Fruit fly (Drosophila melanogaster): Measurements from ENCODE around the gene CG7985.

CG7985 gene

dm6 chr3R:18168398-18168797 is 31.3 kb upstream of the CG7985 start (continued):
- TF ChIP-seq fkh (GFP tag; optimal IDR thresholded peaks at IDR 0.05) (no peak), CG11902 (GFP tag; optimal IDR thresholded peaks at IDR 0.05) (no peak), CG6276 (GFP tag; optimal IDR thresholded peaks at IDR 0.05) (no peak), CG3032 (tag; optimal IDR thresholded peaks at IDR 0.05) (no peak), Sox14 (GFP tag; optimal IDR thresholded peaks at IDR 0.05) (peak; percentile 38), CG34406 (GFP tag; optimal IDR thresholded peaks at IDR 0.05) (peak; percentile 52), CG1621 (tag; optimal IDR thresholded peaks at IDR 0.05) (no peak), Met (GFP tag; optimal IDR thresholded peaks at IDR 0.05) (peak; percentile 14)

dm6 chr3R:18168929-18169350 is 30.7 kb upstream of the CG7985 start:
- TF ChIP-seq dsx (GFP tag; optimal IDR thresholded peaks at IDR 0.05; ENCODE audit: poor library complexity, severe bottlenecking) (no peak), topi (GFP tag; optimal IDR thresholded peaks at IDR 0.05) (peak; percentile 21), fkh (GFP tag; optimal IDR thresholded peaks at IDR 0.05) (no peak), CG10669 (GFP tag; optimal IDR thresholded peaks at IDR 0.05) (peak; percentile 32), vri (GFP tag; optimal IDR thresholded peaks at IDR 0.05) (peak; percentile 15), CG8119 (GFP tag; IDR thresholded peaks at IDR 0.05) (0 out of 3 replicates have a peak, but pooled peaks have one; percentile 42), CG8319 (GFP tag; optimal IDR thresholded peaks at IDR 0.05) (no peak), Eip75B (GFP tag; optimal IDR thresholded peaks at IDR 0.05) (peak; percentile 45), CG16779 (tag; optimal IDR thresholded peaks at IDR 0.05) (no peak), Ets21C (GFP tag; optimal IDR thresholded peaks at IDR 0.05) (no peak), CG10631 (GFP tag; optimal IDR thresholded peaks at IDR 0.05) (peak; percentile 35), CG11294 (GFP tag; IDR thresholded peaks at IDR 0.05) (no peak), CG6276 (GFP tag; optimal IDR thresholded peaks at IDR 0.05) (peak; percentile 52), CG7368 (GFP tag; optimal IDR thresholded peaks at IDR 0.05) (no peak), Sox102F (GFP tag; optimal IDR thresholded peaks at IDR 0.05) (peak; percentile 10), CG11762 (GFP tag; optimal IDR thresholded peaks at IDR 0.05; ENCODE audit: insufficient read depth) (peak; percentile 6), Hr39 (GFP tag; optimal IDR thresholded peaks at IDR 0.05) (peak; percentile 27), CG15336 (GFP tag; IDR thresholded peaks at IDR 0.05) (no peak; the same call in 1 of the 2 replicates), Smox (GFP tag; optimal IDR thresholded peaks at IDR 0.05) (peak; percentile 34), Sox14 (GFP tag; optimal IDR thresholded peaks at IDR 0.05) (peak; percentile 65), spab (GFP tag; optimal IDR thresholded peaks at IDR 0.05) (no peak), acj6 (GFP tag; optimal IDR thresholded peaks at IDR 0.05) (peak; percentile 26), Eip93F (GFP tag; optimal IDR thresholded peaks at IDR 0.05) (no peak), achi (GFP tag; optimal IDR thresholded peaks at IDR 0.05) (peak; percentile 47), CG3919 (GFP tag; optimal IDR thresholded peaks at IDR 0.05) (peak; percentile 45), Hr4 (GFP tag; optimal IDR thresholded peaks at IDR 0.05) (peak; percentile 16), Sox15 (GFP tag; optimal IDR thresholded peaks at IDR 0.05) (no peak), Gug (GFP tag; IDR thresholded peaks at IDR 0.05) (no peak), lz (GFP tag; optimal IDR thresholded peaks at IDR 0.05) (peak; percentile 32), CG31627 (GFP tag; optimal IDR thresholded peaks at IDR 0.05) (peak; percentile 56), Lpt (GFP tag; optimal IDR thresholded peaks at IDR 0.05) (no peak), eg (GFP tag; IDR thresholded peaks at IDR 0.05) (no peak), CG11902 (GFP tag; optimal IDR thresholded peaks at IDR 0.05) (no peak), CG6808 (GFP tag; optimal IDR thresholded peaks at IDR 0.05) (no peak), ss (GFP tag; optimal IDR thresholded peaks at IDR 0.05) (peak in 1 of 2 experiments; percentile 14), cyc (GFP tag; optimal IDR thresholded peaks at IDR 0.05) (peak; percentile 14), CG9139 (GFP tag; optimal IDR thresholded peaks at IDR 0.05) (no peak), Ets96B (tag; optimal IDR thresholded peaks at IDR 0.05) (peak; percentile 23), dac (GFP tag; optimal IDR thresholded peaks at IDR 0.05) (no peak), pdm3 (GFP tag; optimal IDR thresholded peaks at IDR 0.05) (peak; percentile 29), OdsH (GFP tag; optimal IDR thresholded peaks at IDR 0.05) (peak; percentile 1), Blimp-1 (GFP tag; optimal IDR thresholded peaks at IDR 0.05) (no peak), esn (GFP tag; optimal IDR thresholded peaks at IDR 0.05) (peak; percentile 31), CG4318 (GFP tag; optimal IDR thresholded peaks at IDR 0.05) (no peak), salr (GFP tag; optimal IDR thresholded peaks at IDR 0.05) (peak in 1 of 2 experiments; percentile 22), CG8632 (GFP tag; optimal IDR thresholded peaks at IDR 0.05) (no peak)

Data from whole organism, prepupa.